Fruit fly (Drosophila melanogaster) whole organism, pupa: Measurements from ENCODE around the gene Cpr30F.
A peak's percentile ranks its signal among the peaks of the same experiment; 100 is the strongest.

Source experiments
- CG10348 ChIP-seq: fragments of 200-800 bp; sonication (Bioruptor generic); IDR thresholded peaks from 2 replicates; pipeline ENCODE4 v1.3.6; 2022; ENCODE audit warnings: missing biosample characterization, missing genetic modification characterization
- CG12605 ChIP-seq: fragments of 200-800 bp; sonication (Bioruptor generic); IDR thresholded peaks from 2 replicates; pipeline ENCODE4 v1.3.6; 2022; ENCODE audit warnings: missing biosample characterization, missing genetic modification characterization
- CG13204 ChIP-seq: fragments of 200-800 bp; sonication (Bioruptor generic); optimal IDR thresholded peaks from 2 replicates; lab custom pipeline; 2018; ENCODE audit warnings: missing biosample characterization, mild to moderate bottlenecking, missing genetic modification characterization, moderate library complexity
- CG14655 ChIP-seq: fragments of 200-800 bp; sonication (Bioruptor generic); optimal IDR thresholded peaks from 3 replicates; lab custom pipeline; 2017; ENCODE audit warnings: mild to moderate bottlenecking, missing biosample characterization, missing genetic modification reagents, missing genetic modification characterization
- CG15710 ChIP-seq: fragments of 200-800 bp; sonication (Bioruptor generic); optimal IDR thresholded peaks from 2 replicates; lab custom pipeline; 2018; ENCODE audit warnings: missing biosample characterization, mild to moderate bottlenecking, missing genetic modification characterization, moderate library complexity
- CG17806 ChIP-seq: fragments of 200-800 bp; sonication (Bioruptor generic); optimal IDR thresholded peaks from 2 replicates; lab custom pipeline; 2018; ENCODE audit warnings: missing biosample characterization, mild to moderate bottlenecking, missing genetic modification characterization, moderate library complexity
- CG32121 ChIP-seq: fragments of 200-800 bp; sonication (Bioruptor generic); IDR thresholded peaks from 2 replicates; pipeline ENCODE4 v1.3.6; 2022; ENCODE audit warnings: missing biosample characterization, missing genetic modification characterization
- CG34367 ChIP-seq: fragments of 200-800 bp; sonication (Bioruptor generic); optimal IDR thresholded peaks from 2 replicates; lab custom pipeline; 2018; ENCODE audit warnings: missing biosample characterization, mild to moderate bottlenecking, missing genetic modification characterization
- CG4496 ChIP-seq: fragments of 200-800 bp; sonication (Bioruptor generic); IDR thresholded peaks from 3 replicates; pipeline ENCODE4 v1.3.6; 2022; ENCODE audit warnings: missing biosample characterization, missing genetic modification characterization
- CG8159 ChIP-seq: fragments of 200-800 bp; sonication (Bioruptor generic); optimal IDR thresholded peaks from 3 replicates; lab custom pipeline; 2018; ENCODE audit warnings: missing biosample characterization, mild to moderate bottlenecking, missing genetic modification characterization, moderate library complexity
- CG8301 ChIP-seq: fragments of 200-800 bp; sonication (Bioruptor generic); optimal IDR thresholded peaks from 2 replicates; lab custom pipeline; 2018; ENCODE audit warnings: missing biosample characterization, mild to moderate bottlenecking, missing genetic modification characterization
- CG9948 ChIP-seq: fragments of 200-800 bp; sonication (Bioruptor generic); optimal IDR thresholded peaks from 2 replicates; lab custom pipeline; 2018; ENCODE audit warnings: missing biosample characterization, mild to moderate bottlenecking, missing genetic modification characterization, moderate library complexity
- D1 ChIP-seq: fragments of 200-800 bp; sonication (Bioruptor generic); optimal IDR thresholded peaks from 2 replicates; lab custom pipeline; 2018; ENCODE audit warnings: missing biosample characterization, mild to moderate bottlenecking, missing genetic modification characterization, moderate library complexity
- EcR ChIP-seq: fragments of 200-800 bp; sonication (Bioruptor generic); optimal IDR thresholded peaks from 3 replicates; lab custom pipeline; 2019; ENCODE audit warnings: missing biosample characterization, missing genetic modification characterization, mild to moderate bottlenecking, moderate library complexity, missing genetic modification reagents
- Ets98B ChIP-seq: fragments of 200-800 bp; sonication (Bioruptor generic); IDR thresholded peaks from 2 replicates; pipeline ENCODE4 v1.3.6; 2022; ENCODE audit warnings: missing biosample characterization, missing genetic modification characterization
- Pif1A ChIP-seq: fragments of 200-800 bp; sonication (Bioruptor generic); optimal IDR thresholded peaks from 3 replicates; lab custom pipeline; 2016; ENCODE audit warnings: missing biosample characterization, missing genetic modification characterization
- Pif1B ChIP-seq: fragments of 200-800 bp; sonication (Bioruptor generic); optimal IDR thresholded peaks from 3 replicates; lab custom pipeline; 2016; ENCODE audit warnings: missing biosample characterization, missing genetic modification characterization
- Snoo ChIP-seq: fragments of 200-800 bp; sonication (Bioruptor generic); optimal IDR thresholded peaks from 3 replicates; lab custom pipeline; 2017; ENCODE audit warnings: missing biosample characterization, mild to moderate bottlenecking, missing genetic modification characterization, inconsistent platforms
- fd96Ca ChIP-seq: fragments of 200-800 bp; sonication (Bioruptor generic); IDR thresholded peaks from 3 replicates; pipeline ENCODE4 v1.3.6; 2022; ENCODE audit warnings: missing biosample characterization, missing genetic modification characterization
- gl ChIP-seq: fragments of 200-800 bp; sonication (Bioruptor generic); optimal IDR thresholded peaks from 2 replicates; lab custom pipeline; 2018; ENCODE audit warnings: missing biosample characterization, mild to moderate bottlenecking, missing genetic modification characterization
- rn ChIP-seq: fragments of 200-800 bp; sonication (Bioruptor generic); IDR thresholded peaks from 2 replicates; pipeline ENCODE4 v1.3.6; 2022; ENCODE audit warnings: missing biosample characterization, missing genetic modification characterization

The Cpr30F gene

DNA sequence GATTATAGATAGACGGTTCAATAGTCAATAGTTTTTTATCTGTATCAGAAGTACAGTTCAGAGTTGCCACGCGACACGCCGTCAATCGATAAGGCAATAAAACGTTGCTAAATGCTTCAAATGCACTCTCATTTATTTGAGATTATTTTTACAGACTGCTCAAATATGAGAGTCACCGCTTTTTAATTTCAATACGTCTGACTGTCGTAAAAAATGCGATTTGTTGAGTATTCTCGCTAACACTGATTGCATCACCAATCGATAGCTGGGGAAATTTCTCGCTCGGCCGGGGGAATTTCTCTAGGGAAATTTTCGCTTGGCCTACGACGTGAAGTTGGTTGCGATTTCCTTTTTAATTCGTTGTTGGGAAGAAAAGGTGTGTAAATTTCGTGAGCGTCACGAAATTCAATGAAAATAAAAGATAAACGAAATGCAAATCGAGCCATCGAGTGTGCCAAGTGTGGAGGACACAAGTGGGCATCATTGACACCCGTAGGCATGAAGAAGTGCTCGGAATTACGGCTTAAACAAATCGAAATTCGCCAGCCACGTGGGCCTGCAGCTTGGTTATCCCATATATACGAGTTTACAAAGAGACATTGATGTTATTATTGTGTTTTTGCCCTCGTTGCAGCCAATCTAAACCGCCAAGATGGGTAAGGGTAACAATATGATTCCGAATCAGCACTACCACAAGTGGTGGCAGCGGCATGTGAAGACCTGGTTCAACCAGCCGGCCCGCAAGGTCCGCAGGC lies 34.2 kb upstream of the Cpr30F start, which contains the start of the genes Dref and RpL13:
Dref (minus strand) TSS at position 247 of the 755 bp plus-strand sequence.
RpL13 (plus strand) TSS at position 331 of the 755 bp plus-strand sequence.
- TF ChIP-seq fd96Ca (GFP tag; lab: Robert Waterston, UW): peak; percentile 57
- TF ChIP-seq CG4496: peak; percentile 86
- TF ChIP-seq CG15710 (tag; lab: Kevin White, UChicago): peak; percentile 74
- peak; percentile 76 for TF ChIP-seq CG34367
- no peak for TF ChIP-seq CG13204
- no peak for TF ChIP-seq Pif1B (GFP tag; lab: Kevin White, UChicago)
- no peak for TF ChIP-seq Pif1A (GFP tag; lab: Kevin White, UChicago)
- TF ChIP-seq Ets98B (GFP tag; lab: Robert Waterston, UW): peak; percentile 49
- no peak for TF ChIP-seq CG10348 (GFP tag; lab: Robert Waterston, UW)
- peak; percentile 24 for TF ChIP-seq CG9948
- TF ChIP-seq EcR (GFP tag; lab: Kevin White, UChicago): peak; percentile 11
- peak; percentile 89 for TF ChIP-seq Snoo (tag; lab: Kevin White, UChicago)
- peak; percentile 38 for TF ChIP-seq CG17806 (tag; lab: Kevin White, UChicago)
- peak; percentile 77 for TF ChIP-seq CG12605 (GFP tag; lab: Robert Waterston, UW)
- no peak for TF ChIP-seq D1 (tag; lab: Kevin White, UChicago)
- peak; percentile 35; the same call in 1 of the 2 replicates for TF ChIP-seq CG32121 (GFP tag; lab: Robert Waterston, UW)
- TF ChIP-seq rn: no peak
- peak; percentile 51 for TF ChIP-seq CG8301 (tag; lab: Kevin White, UChicago)
- TF ChIP-seq CG14655: no peak
- TF ChIP-seq CG8159 (tag; lab: Kevin White, UChicago): peak; percentile 60
- TF ChIP-seq gl (tag; lab: Kevin White, UChicago): peak; percentile 78

DNA sequence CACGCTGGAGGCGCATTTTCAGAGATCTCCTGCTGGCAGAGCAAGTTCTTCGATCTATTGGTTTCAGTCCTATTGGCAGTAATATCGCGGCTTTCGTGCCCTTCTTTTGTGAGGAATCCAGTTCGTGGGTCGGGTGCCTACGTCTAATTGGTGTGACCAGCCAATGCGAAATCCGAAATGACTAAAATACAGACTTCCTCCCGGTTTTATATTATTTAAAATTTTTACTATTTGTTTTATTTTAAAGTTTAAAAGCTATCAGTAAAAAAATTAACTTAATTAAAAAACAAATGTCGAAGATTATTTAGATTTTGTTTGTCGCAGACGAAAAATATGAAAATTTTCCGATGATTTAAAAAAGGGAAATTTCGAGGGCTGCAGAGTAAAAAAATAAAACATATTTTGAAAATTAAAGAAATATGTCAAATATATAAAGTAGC lies 30.7 kb upstream of the Cpr30F start, which contains the start of gene CG5850:
CG5850 (minus strand) TSS at position 347 of the 440 bp plus-strand sequence.
- no peak for TF ChIP-seq Ets98B (GFP tag; lab: Robert Waterston, UW)
- TF ChIP-seq CG8159 (tag; lab: Kevin White, UChicago): peak; percentile 7
- TF ChIP-seq CG13204: no peak
- peak; percentile 0 for TF ChIP-seq CG17806 (tag; lab: Kevin White, UChicago)

dm6 chr2L:9960758-9961157 lies 27.8 kb upstream of the Cpr30F start:
- no peak for TF ChIP-seq rn
- TF ChIP-seq Pif1B (GFP tag; lab: Kevin White, UChicago): no peak
- peak; percentile 47 for TF ChIP-seq EcR (GFP tag; lab: Kevin White, UChicago)

dm6 chr2L:9956993-9957652 lies 24.2 kb upstream of the Cpr30F start, which contains the start of the genes CG4658 and CG5846:
CG4658 (plus strand) TSS chr2L:9957132.
CG5846 (minus strand) TSS chr2L:9957237.
- TF ChIP-seq CG4496 (peak; percentile 94), Pif1A (GFP tag; lab: Kevin White, UChicago) (no peak), CG15710 (tag; lab: Kevin White, UChicago) (peak; percentile 90), gl (tag; lab: Kevin White, UChicago) (peak; percentile 63), Snoo (tag; lab: Kevin White, UChicago) (peak; percentile 87), CG9948 (peak; percentile 94), CG34367 (peak; percentile 89), rn (peak; percentile 91), CG14655 (no peak), fd96Ca (GFP tag; lab: Robert Waterston, UW) (no peak), CG8159 (tag; lab: Kevin White, UChicago) (peak; percentile 95), D1 (tag; lab: Kevin White, UChicago) (no peak), CG17806 (tag; lab: Kevin White, UChicago) (peak; percentile 95), CG8301 (tag; lab: Kevin White, UChicago) (peak; percentile 90), CG13204 (no peak), EcR (GFP tag; lab: Kevin White, UChicago) (peak; percentile 32), CG12605 (GFP tag; lab: Robert Waterston, UW) (peak; percentile 91), Ets98B (GFP tag; lab: Robert Waterston, UW) (peak; percentile 89), Pif1B (GFP tag; lab: Kevin White, UChicago) (no peak), CG10348 (GFP tag; lab: Robert Waterston, UW) (0 out of 2 replicates have a peak, but pooled peaks have one; percentile 35), CG32121 (GFP tag; lab: Robert Waterston, UW) (peak; percentile 94)

DNA sequence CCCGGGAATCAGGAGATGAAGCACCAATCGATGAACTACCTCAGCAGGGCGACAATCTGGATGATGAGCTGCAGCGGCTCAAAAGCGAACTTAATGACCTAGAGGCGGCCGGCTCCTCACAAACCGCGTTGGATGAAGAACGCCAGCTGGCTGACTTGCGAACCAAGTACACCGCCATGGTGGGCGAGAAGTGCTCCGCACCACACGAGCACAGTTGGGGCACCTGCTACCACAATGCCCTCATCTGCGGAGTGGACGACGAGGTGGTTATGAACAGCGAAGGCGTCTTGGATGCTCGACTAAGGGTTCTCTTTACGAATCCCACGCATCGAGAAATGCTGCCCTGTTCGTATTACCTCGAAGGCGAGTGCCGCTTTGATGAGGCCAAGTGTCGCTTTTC lies 21.7 kb upstream of the Cpr30F start:
- no peak for TF ChIP-seq CG17806 (tag; lab: Kevin White, UChicago)
- no peak for TF ChIP-seq CG8159 (tag; lab: Kevin White, UChicago)
- no peak for TF ChIP-seq D1 (tag; lab: Kevin White, UChicago)
- TF ChIP-seq CG15710 (tag; lab: Kevin White, UChicago): no peak
- no peak for TF ChIP-seq CG8301 (tag; lab: Kevin White, UChicago)
- no peak for TF ChIP-seq Ets98B (GFP tag; lab: Robert Waterston, UW)
- no peak for TF ChIP-seq CG12605 (GFP tag; lab: Robert Waterston, UW)
- TF ChIP-seq EcR (GFP tag; lab: Kevin White, UChicago): no peak
- TF ChIP-seq CG34367: no peak
- no peak for TF ChIP-seq CG14655
